Worm (Caenorhabditis elegans) whole organism, midembryonic: ENCODE measurements around the gene Y48E1C.2.
A peak's percentile ranks its signal among the peaks of the same experiment; 100 is the strongest.

Experiments
- T22C8.4 ChIP-seq: fragments of 200-800 bp; sonication (Bioruptor generic); IDR thresholded peaks from 2 replicates; pipeline ENCODE4 v1.3.6; 2022; ENCODE audit warnings: missing genetic modification characterization, missing compliant biosample characterization
- cog-1 ChIP-seq: sonication (generic microtip); optimal IDR thresholded peaks from 2 replicates; lab custom pipeline; 2016; ENCODE audit warnings: missing genetic modification characterization, missing compliant biosample characterization
- flt-1 ChIP-seq: fragments of 200-800 bp; sonication (Bioruptor generic); IDR thresholded peaks from 2 replicates; pipeline ENCODE4 v1.3.6; 2022; ENCODE audit warnings: missing genetic modification characterization, missing compliant biosample characterization
- klf-2 ChIP-seq: fragments of 200-800 bp; sonication (Bioruptor generic); conservative IDR thresholded peaks from 2 replicates; pipeline ENCODE4 v1.3.6; 2022; ENCODE audit warnings: missing genetic modification reagents, missing genetic modification characterization, missing compliant biosample characterization
- med-1 ChIP-seq: sonication (generic microtip); optimal IDR thresholded peaks from 2 replicates; lab custom pipeline; 2017; ENCODE audit warnings: missing genetic modification characterization, mild to moderate bottlenecking, missing compliant biosample characterization, antibody characterized with exemption, missing genetic modification reagents; ENCODE audit not compliant: insufficient read depth
- ref-1 ChIP-seq: fragments of 200-800 bp; sonication (Bioruptor generic); conservative IDR thresholded peaks from 2 replicates; pipeline ENCODE4 v1.3.6; 2022; ENCODE audit warnings: missing genetic modification reagents, missing genetic modification characterization, missing compliant biosample characterization
- tab-1 ChIP-seq: fragments of 200-800 bp; sonication (Bioruptor generic); IDR thresholded peaks from 2 replicates; pipeline ENCODE4 v1.3.6; 2022; ENCODE audit warnings: missing genetic modification characterization, missing compliant biosample characterization
- ztf-23 ChIP-seq: fragments of 200-800 bp; sonication (Bioruptor generic); IDR thresholded peaks from 2 replicates; pipeline ENCODE4 v1.3.6; 2022; ENCODE audit warnings: missing genetic modification reagents, missing genetic modification characterization, missing compliant biosample characterization
- ztf-29 ChIP-seq: fragments of 200-800 bp; sonication (Bioruptor generic); IDR thresholded peaks from 2 replicates; pipeline ENCODE4 v1.3.6; 2022; ENCODE audit warnings: missing genetic modification reagents, missing genetic modification characterization, missing compliant biosample characterization

Gene Y48E1C.2

DNA sequence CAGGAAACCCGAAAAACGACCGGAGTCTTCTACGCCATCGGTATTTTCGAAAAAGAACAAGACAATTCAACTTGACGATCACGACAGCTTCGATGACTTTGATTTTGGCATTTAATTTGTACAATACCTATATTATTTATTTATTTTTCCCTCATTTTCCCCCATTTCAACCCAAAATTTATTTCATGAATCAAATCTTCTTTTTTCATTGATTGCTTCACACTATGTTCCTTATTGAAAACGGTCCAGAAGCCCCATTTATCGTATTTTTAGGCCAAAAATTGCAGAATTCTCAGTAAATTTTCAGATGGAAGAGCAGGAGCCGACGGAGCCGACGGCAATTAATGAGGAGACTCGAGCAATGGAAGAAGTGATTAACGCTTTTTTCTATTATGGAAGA is at the start of gene Y48E1C.2:
Y48E1C.2 (plus strand) TSS at position 301 of the 400 bp plus-strand sequence.
- no peak for TF ChIP-seq ztf-23
- TF ChIP-seq tab-1 (GFP tag; lab: Robert Waterston, UW), result no peak
- no peak for TF ChIP-seq cog-1
- no peak for TF ChIP-seq ref-1

DNA sequence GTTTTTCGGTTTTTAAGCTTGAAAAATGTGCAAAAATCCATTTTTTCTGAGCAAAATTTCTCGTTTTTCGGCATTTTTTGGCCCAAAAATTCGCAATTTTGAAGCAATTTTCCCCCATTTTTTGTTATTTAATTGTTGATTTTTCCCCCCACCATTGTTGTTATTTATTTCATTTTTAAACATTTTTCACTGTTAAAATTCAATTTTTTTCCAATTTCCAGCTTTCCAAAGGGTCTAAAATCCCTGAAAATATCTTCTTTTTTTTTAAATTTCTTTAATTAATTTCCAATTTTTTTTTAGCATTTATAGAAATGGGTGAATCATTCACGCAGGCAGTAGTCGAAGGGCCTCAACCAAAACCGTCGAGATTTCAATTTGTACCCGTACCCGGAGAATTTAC is 48.2 kb upstream of the Y48E1C.2 start, which contains the start of gene Y48C3A.12:
Y48C3A.12 (plus strand) TSS at position 301 of the 400 bp plus-strand sequence.
- TF ChIP-seq cog-1 (no peak), klf-2 (GFP tag; lab: Robert Waterston, UW) (no peak), tab-1 (GFP tag; lab: Robert Waterston, UW) (no peak), ztf-23 (no peak), ref-1 (no peak), flt-1 (GFP tag; lab: Robert Waterston, UW) (no peak), med-1 (no peak), T22C8.4 (no peak)

DNA sequence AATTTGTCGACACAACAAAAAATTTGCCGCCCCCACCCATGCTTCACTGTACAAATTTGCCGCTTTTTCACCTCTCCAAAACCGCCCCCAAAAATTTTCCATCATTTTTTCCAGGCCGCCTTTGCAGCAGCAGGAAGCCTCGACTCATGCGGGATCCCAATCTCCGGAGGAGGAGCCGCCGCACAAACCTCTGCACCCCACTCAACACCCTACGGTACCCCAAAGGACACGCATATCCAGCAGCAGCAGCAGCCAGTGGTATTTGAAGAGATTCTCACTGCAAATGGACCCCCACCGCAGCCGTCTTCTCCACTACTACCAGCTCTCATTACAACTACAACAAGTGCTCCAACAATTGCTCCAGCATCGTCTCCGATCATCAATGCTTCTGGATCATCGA is 41.3 kb upstream of the Y48E1C.2 start:
- TF ChIP-seq ztf-23 (no peak), T22C8.4 (peak; percentile 17; the same call in 1 of the 2 replicates), flt-1 (GFP tag; lab: Robert Waterston, UW) (no peak), klf-2 (GFP tag; lab: Robert Waterston, UW) (no peak)

DNA sequence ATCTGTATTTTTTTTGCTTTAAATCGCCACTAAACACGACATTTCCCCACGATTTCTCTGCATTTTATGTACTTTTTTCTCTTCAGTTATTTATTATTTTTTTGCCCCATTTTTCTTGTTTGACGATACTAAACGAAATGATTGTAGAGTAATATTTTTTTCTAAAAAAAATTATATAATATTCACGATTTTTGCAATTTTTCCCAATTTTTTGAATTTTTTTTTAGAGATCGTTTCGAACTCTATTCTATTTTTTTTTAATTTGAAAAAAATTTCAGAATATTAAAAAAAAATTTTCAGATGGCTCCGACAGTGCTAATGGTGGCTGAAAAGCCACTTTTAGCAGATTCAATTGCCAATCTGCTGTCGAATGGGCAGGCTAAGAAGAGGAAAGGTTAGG is 34.9 kb upstream of the Y48E1C.2 start, which contains the start of gene Y48C3A.14:
Y48C3A.14 (plus strand) TSS at position 301 of the 400 bp plus-strand sequence.
- no peak for TF ChIP-seq ztf-29
- no peak for TF ChIP-seq med-1
- no peak for TF ChIP-seq cog-1
- TF ChIP-seq flt-1 (GFP tag; lab: Robert Waterston, UW), result no peak
- TF ChIP-seq ztf-23, result no peak
- no peak for TF ChIP-seq ref-1

DNA sequence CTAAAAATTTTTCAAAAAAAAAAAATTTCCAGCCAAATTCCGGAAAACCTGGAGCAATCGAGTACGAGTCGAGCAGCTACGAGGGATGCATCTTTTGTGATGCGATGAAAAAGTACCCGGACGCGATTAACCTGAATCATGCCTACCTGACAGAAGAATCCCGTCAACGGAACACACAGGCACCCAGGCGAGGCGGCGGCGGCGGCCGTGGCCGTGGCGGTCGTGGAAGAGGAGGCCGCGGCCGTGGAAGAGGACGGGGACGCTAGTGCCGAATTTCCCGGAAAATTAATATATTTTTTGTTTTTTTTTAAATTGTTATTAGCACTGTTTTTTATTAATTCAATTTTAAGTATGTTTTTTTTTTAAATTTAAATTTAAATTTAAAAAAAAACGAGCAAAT is 22.8 kb upstream of the Y48E1C.2 start:
- no peak for TF ChIP-seq ztf-29
- no peak for TF ChIP-seq ztf-23
- TF ChIP-seq flt-1 (GFP tag; lab: Robert Waterston, UW), result no peak
- no peak for TF ChIP-seq cog-1
- no peak for TF ChIP-seq tab-1 (GFP tag; lab: Robert Waterston, UW)
- TF ChIP-seq med-1, result no peak
- TF ChIP-seq klf-2 (GFP tag; lab: Robert Waterston, UW), result no peak
- TF ChIP-seq T22C8.4, result no peak
- no peak for TF ChIP-seq ref-1

- no peak for TF ChIP-seq tab-1 (GFP tag; lab: Robert Waterston, UW)
- no peak for TF ChIP-seq flt-1 (GFP tag; lab: Robert Waterston, UW)
- no peak for TF ChIP-seq klf-2 (GFP tag; lab: Robert Waterston, UW)
- no peak for TF ChIP-seq med-1
- no peak for TF ChIP-seq ref-1
- no peak for TF ChIP-seq ztf-23
- TF ChIP-seq T22C8.4, result no peak
- TF ChIP-seq cog-1, result no peak
- TF ChIP-seq ztf-29, result no peak
These were observed 21.7 kb upstream of the Y48E1C.2 start, which contains the start of gene pinn-4 for ce11 chrII:13402680-13403079. TSS of gene pinn-4 (plus strand) at chrII:13402980.

DNA sequence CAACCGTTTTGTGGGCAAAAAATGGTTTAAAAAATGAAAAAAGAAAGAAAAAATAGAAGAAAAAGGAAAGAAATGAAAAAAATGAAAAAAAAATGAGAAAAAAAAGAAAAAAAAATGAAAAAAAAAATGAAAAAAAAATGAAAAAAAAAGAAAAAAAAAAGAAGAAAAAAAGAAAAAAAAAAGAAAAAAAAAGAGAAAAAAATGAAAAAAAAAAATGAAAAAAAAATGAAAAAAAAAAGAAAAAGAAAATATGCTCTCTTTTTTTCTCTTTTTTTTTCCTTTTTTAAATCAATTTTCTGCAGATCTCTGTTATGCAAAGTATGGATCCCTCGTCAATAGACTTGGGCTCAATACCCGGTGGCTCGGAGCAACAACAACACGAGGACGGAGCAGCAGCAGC is 18.5 kb upstream of the Y48E1C.2 start, which contains the start of gene efl-2:
efl-2 (plus strand) TSS at position 301 of the 400 bp plus-strand sequence.
- TF ChIP-seq klf-2 (GFP tag; lab: Robert Waterston, UW) (no peak), flt-1 (GFP tag; lab: Robert Waterston, UW) (no peak), med-1 (no peak), T22C8.4 (no peak), ref-1 (no peak)

DNA sequence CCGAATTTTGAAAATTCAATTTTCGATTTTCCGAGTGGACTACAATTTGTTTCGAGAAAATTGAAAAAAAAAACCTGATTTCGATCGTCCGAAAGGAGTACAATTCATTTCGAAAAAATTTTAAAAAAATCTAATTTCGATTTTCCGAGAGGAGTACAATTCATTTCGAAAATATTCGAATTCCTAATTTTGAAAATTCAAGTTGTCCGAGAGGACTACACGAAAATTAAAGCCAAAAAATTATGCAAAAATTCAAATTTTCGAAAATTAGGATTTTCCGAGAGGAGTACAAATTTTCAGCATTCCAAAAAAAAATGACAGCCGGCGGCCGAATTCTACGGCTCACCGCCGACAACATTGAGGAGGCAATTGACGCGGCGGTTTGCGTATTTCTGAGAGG is 12.0 kb upstream of the Y48E1C.2 start, which contains the start of gene Y48C3A.18:
Y48C3A.18 (plus strand) TSS at position 301 of the 400 bp plus-strand sequence.
- TF ChIP-seq ref-1 (no peak), flt-1 (GFP tag; lab: Robert Waterston, UW) (no peak), ztf-23 (no peak), med-1 (no peak), ztf-29 (no peak), T22C8.4 (no peak), klf-2 (GFP tag; lab: Robert Waterston, UW) (no peak), tab-1 (GFP tag; lab: Robert Waterston, UW) (no peak), cog-1 (no peak)

ce11 chrII:13414099-13414498 is 10.2 kb upstream of the Y48E1C.2 start:
- TF ChIP-seq med-1, result no peak
- TF ChIP-seq T22C8.4, result peak; percentile 99

ce11 chrII:13414554-13415057 is 9.7 kb upstream of the Y48E1C.2 start, which contains the start of gene Y48E1C.1:
TSS of gene Y48E1C.1 (plus strand) at chrII:13415007.
- TF ChIP-seq tab-1 (GFP tag; lab: Robert Waterston, UW), result no peak
- TF ChIP-seq med-1, result no peak
- TF ChIP-seq flt-1 (GFP tag; lab: Robert Waterston, UW), result no peak
- TF ChIP-seq klf-2 (GFP tag; lab: Robert Waterston, UW), result no peak
- no peak for TF ChIP-seq cog-1
- no peak for TF ChIP-seq ztf-23
- TF ChIP-seq ref-1, result no peak
- no peak for TF ChIP-seq ztf-29
- TF ChIP-seq T22C8.4, result no peak

- TF ChIP-seq ref-1 (no peak), klf-2 (GFP tag; lab: Robert Waterston, UW) (no peak)
These were observed 7.8 kb upstream of the Y48E1C.2 start for ce11 chrII:13416552-13416951.

ce11 chrII:13417452-13418031 is 6.8 kb upstream of the Y48E1C.2 start:
- TF ChIP-seq cog-1 (no peak), T22C8.4 (peak; percentile 98)
